Fruit fly (Drosophila melanogaster) whole organism, embryonic: ENCODE measurements around the gene CG46244.

Experiments used
- B-H2 ChIP-seq: fragments of 200-800 bp; sonication (Bioruptor generic); optimal IDR thresholded peaks from 2 replicates; lab custom pipeline; 2018; ENCODE audit warnings: missing biosample characterization, mild to moderate bottlenecking, missing genetic modification characterization
- BEAF-32 ChIP-seq: fragments of 200-800 bp; sonication (Bioruptor generic); optimal IDR thresholded peaks from 3 replicates; lab custom pipeline; 2017; ENCODE audit warnings: missing biosample characterization, missing genetic modification characterization, mild to moderate bottlenecking, moderate library complexity, missing genetic modification reagents
- CG10959 ChIP-seq: fragments of 200-800 bp; sonication (Bioruptor generic); IDR thresholded peaks from 2 replicates; pipeline ENCODE4 v1.3.6; 2022; ENCODE audit warnings: missing biosample characterization, missing genetic modification characterization
- CG11504 ChIP-seq: fragments of 200-800 bp; sonication (Bioruptor generic); optimal IDR thresholded peaks from 3 replicates; lab custom pipeline; 2019; ENCODE audit warnings: missing biosample characterization, mild to moderate bottlenecking, missing genetic modification characterization, moderate library complexity
- CG12236 ChIP-seq: fragments of 200-800 bp; sonication (Bioruptor generic); optimal IDR thresholded peaks from 2 replicates; lab custom pipeline; 2016; ENCODE audit warnings: missing biosample characterization, missing genetic modification characterization
- CG13296 ChIP-seq: fragments of 200-800 bp; sonication (Bioruptor generic); optimal IDR thresholded peaks from 3 replicates; lab custom pipeline; 2018; ENCODE audit warnings: missing biosample characterization, mild to moderate bottlenecking, missing genetic modification characterization
- CG14860 ChIP-seq: fragments of 200-800 bp; sonication (Bioruptor generic); IDR thresholded peaks from 3 replicates; pipeline ENCODE4 v1.3.6; 2022; ENCODE audit warnings: missing biosample characterization, missing genetic modification characterization; ENCODE audit not compliant: partially characterized antibody
- CG15696 ChIP-seq: fragments of 200-800 bp; sonication (Bioruptor generic); optimal IDR thresholded peaks from 2 replicates; lab custom pipeline; 2019; ENCODE audit warnings: missing biosample characterization, mild to moderate bottlenecking, missing genetic modification characterization, moderate library complexity
- CG16779 ChIP-seq: fragments of 200-800 bp; sonication (Bioruptor generic); IDR thresholded peaks from 2 replicates; pipeline ENCODE4 v1.3.6; 2022; ENCODE audit warnings: missing biosample characterization, missing genetic modification characterization
- CG2120 ChIP-seq: fragments of 200-800 bp; sonication (Bioruptor generic); optimal IDR thresholded peaks from 3 replicates; lab custom pipeline; 2016; ENCODE audit warnings: missing biosample characterization, missing genetic modification characterization
- CG2199 ChIP-seq: fragments of 200-800 bp; sonication (Bioruptor generic); IDR thresholded peaks from 3 replicates; pipeline ENCODE4 v1.3.6; 2022; ENCODE audit warnings: missing biosample characterization, missing genetic modification characterization
- CG31224 ChIP-seq: fragments of 200-800 bp; sonication (Bioruptor generic); IDR thresholded peaks from 2 replicates; pipeline ENCODE4 v1.3.6; 2022; ENCODE audit warnings: missing biosample characterization, missing genetic modification characterization
- CG32767 ChIP-seq: fragments of 200-800 bp; sonication (Bioruptor generic); IDR thresholded peaks from 2 replicates; pipeline ENCODE4 v1.3.6; 2022; ENCODE audit warnings: missing biosample characterization, missing genetic modification characterization
- CG3281 ChIP-seq: fragments of 200-800 bp; sonication (Bioruptor generic); optimal IDR thresholded peaks from 3 replicates; lab custom pipeline; 2017; ENCODE audit warnings: missing biosample characterization, mild to moderate bottlenecking, missing genetic modification characterization
- CG6791 ChIP-seq: fragments of 200-800 bp; sonication (Bioruptor generic); IDR thresholded peaks from 3 replicates; pipeline ENCODE4 v1.3.6; 2022; ENCODE audit warnings: missing biosample characterization, missing genetic modification characterization; ENCODE audit not compliant: partially characterized antibody
- CG7963 ChIP-seq: fragments of 200-800 bp; sonication (Bioruptor generic); IDR thresholded peaks from 3 replicates; pipeline ENCODE4 v1.3.6; 2022; ENCODE audit warnings: missing biosample characterization, missing genetic modification characterization; ENCODE audit not compliant: partially characterized antibody
- CG9215 ChIP-seq: fragments of 200-800 bp; sonication (Bioruptor generic); IDR thresholded peaks from 2 replicates; pipeline ENCODE4 v1.3.6; 2022; ENCODE audit warnings: missing biosample characterization, missing genetic modification characterization
- CG9609 ChIP-seq: fragments of 200-800 bp; sonication (Bioruptor generic); optimal IDR thresholded peaks from 3 replicates; lab custom pipeline; 2016; ENCODE audit warnings: missing biosample characterization, missing genetic modification characterization
- CG9797 ChIP-seq: fragments of 200-800 bp; sonication (Bioruptor generic); optimal IDR thresholded peaks from 3 replicates; lab custom pipeline; 2018; ENCODE audit warnings: missing biosample characterization, mild to moderate bottlenecking, missing genetic modification characterization
- CG9932 ChIP-seq: fragments of 200-800 bp; sonication (Bioruptor generic); IDR thresholded peaks from 2 replicates; pipeline ENCODE4 v1.3.6; 2022; ENCODE audit warnings: missing biosample characterization, missing genetic modification characterization
- Dbx ChIP-seq: fragments of 200-800 bp; sonication (Bioruptor generic); IDR thresholded peaks from 3 replicates; pipeline ENCODE4 v1.3.6; 2022; ENCODE audit warnings: missing biosample characterization, missing genetic modification characterization
- Deaf1 ChIP-seq: fragments of 200-800 bp; optimal IDR thresholded peaks from 3 replicates; lab custom pipeline; 2019; ENCODE audit warnings: missing biosample characterization, mild to moderate bottlenecking, missing genetic modification characterization, moderate library complexity
- Doc3 ChIP-seq: fragments of 200-800 bp; sonication (Bioruptor generic); IDR thresholded peaks from 3 replicates; pipeline ENCODE4 v1.3.6; 2022; ENCODE audit warnings: missing biosample characterization, missing genetic modification characterization; ENCODE audit not compliant: partially characterized antibody
- Dref ChIP-seq: fragments of 200-800 bp; sonication (Bioruptor generic); IDR thresholded peaks from 2 replicates; pipeline ENCODE4 v1.3.6; 2022; ENCODE audit warnings: missing biosample characterization, missing genetic modification characterization
- E2f2 ChIP-seq: fragments of 200-800 bp; sonication (Bioruptor generic); IDR thresholded peaks from 2 replicates; pipeline ENCODE4 v1.3.6; 2022; ENCODE audit warnings: missing biosample characterization, missing genetic modification characterization
- H15 ChIP-seq: fragments of 200-800 bp; sonication (Bioruptor generic); IDR thresholded peaks from 3 replicates; pipeline ENCODE4 v1.3.6; 2022; ENCODE audit warnings: missing biosample characterization, missing genetic modification characterization
- HLH54F ChIP-seq: fragments of 200-800 bp; sonication (Bioruptor generic); optimal IDR thresholded peaks from 3 replicates; lab custom pipeline; 2016; ENCODE audit warnings: missing biosample characterization, missing genetic modification characterization
- HmgZ ChIP-seq: fragments of 200-800 bp; sonication (Bioruptor generic); optimal IDR thresholded peaks from 2 replicates; lab custom pipeline; 2018; ENCODE audit warnings: missing biosample characterization, mild to moderate bottlenecking, missing genetic modification characterization
- Hr39 ChIP-seq: fragments of >200 bp; optimal IDR thresholded peaks from 2 replicates; lab custom pipeline; 2017
- Jarid2 ChIP-seq: fragments of 200-800 bp; sonication (Bioruptor generic); optimal IDR thresholded peaks from 3 replicates; lab custom pipeline; 2017; ENCODE audit warnings: mild to moderate bottlenecking, missing biosample characterization, missing genetic modification reagents, missing genetic modification characterization
- Mad ChIP-seq: fragments of 200-800 bp; sonication (Bioruptor generic); optimal IDR thresholded peaks from 2 replicates; lab custom pipeline; 2016; ENCODE audit warnings: missing biosample characterization, missing genetic modification characterization
- Opbp ChIP-seq: fragments of 200-800 bp; sonication (Bioruptor generic); IDR thresholded peaks from 3 replicates; pipeline ENCODE4 v1.3.6; 2022; ENCODE audit warnings: missing biosample characterization, missing genetic modification characterization; ENCODE audit not compliant: partially characterized antibody
- Ptx1 ChIP-seq: fragments of 200-800 bp; sonication (Bioruptor generic); IDR thresholded peaks from 2 replicates; pipeline ENCODE4 v1.3.6; 2022; ENCODE audit warnings: missing biosample characterization, missing genetic modification characterization
- amos ChIP-seq: fragments of 200-800 bp; sonication (Bioruptor generic); IDR thresholded peaks from 2 replicates; pipeline ENCODE4 v1.3.6; 2022; ENCODE audit warnings: missing biosample characterization, missing genetic modification characterization; ENCODE audit not compliant: partially characterized antibody
- ci ChIP-seq: fragments of 200-800 bp; sonication (Bioruptor generic); IDR thresholded peaks from 3 replicates; pipeline ENCODE4 v1.3.6; 2022; ENCODE audit warnings: missing biosample characterization, missing genetic modification characterization
- crp ChIP-seq, 2 experiments: fragments of 200-800 bp; sonication (Bioruptor generic); optimal IDR thresholded peaks; 2 replicates in 1 of 2; 3 replicates in 1 of 2; lab custom pipeline; 2017; ENCODE audit warnings: missing biosample characterization in 2 of 2, missing genetic modification characterization in 2 of 2, mild to moderate bottlenecking in 1 of 2, moderate library complexity in 1 of 2
- hb ChIP-seq: fragments of 200-800 bp; sonication (Bioruptor generic); IDR thresholded peaks from 3 replicates; pipeline ENCODE4 v1.3.6; 2022; ENCODE audit warnings: missing biosample characterization, missing genetic modification characterization; ENCODE audit not compliant: partially characterized antibody
- insv ChIP-seq, 2 experiments: fragments of 200-800 bp; sonication (Bioruptor generic); optimal IDR thresholded peaks; 3 replicates each; lab custom pipeline; 2016 to 2018; ENCODE audit warnings: missing biosample characterization in 2 of 2, missing genetic modification characterization in 2 of 2
- kni ChIP-seq: fragments of 200-800 bp; sonication (Bioruptor generic); optimal IDR thresholded peaks from 3 replicates; lab custom pipeline; 2017; ENCODE audit warnings: mild to moderate bottlenecking, missing biosample characterization, missing genetic modification reagents, missing genetic modification characterization
- lab ChIP-seq: fragments of 200-800 bp; sonication (Bioruptor generic); optimal IDR thresholded peaks from 3 replicates; lab custom pipeline; 2017; ENCODE audit warnings: missing biosample characterization, missing genetic modification characterization, mild to moderate bottlenecking, moderate library complexity, missing genetic modification reagents
- mld ChIP-seq: fragments of 200-800 bp; sonication (Bioruptor generic); IDR thresholded peaks from 3 replicates; pipeline ENCODE4 v1.3.6; 2022; ENCODE audit warnings: missing biosample characterization, missing genetic modification characterization; ENCODE audit not compliant: partially characterized antibody
- nerfin-2 ChIP-seq: fragments of 200-800 bp; sonication (Bioruptor generic); IDR thresholded peaks from 2 replicates; pipeline ENCODE4 v1.3.6; 2022; ENCODE audit warnings: missing biosample characterization, missing genetic modification characterization; ENCODE audit not compliant: partially characterized antibody
- onecut ChIP-seq: fragments of 200-800 bp; sonication (Bioruptor generic); IDR thresholded peaks from 2 replicates; pipeline ENCODE4 v1.3.6; 2022; ENCODE audit warnings: missing biosample characterization, missing genetic modification characterization
- pan ChIP-seq, 4 experiments: fragments of >200 bp in 3 of 4; fragments of 200-800 bp in 1 of 4; sonication (Bioruptor generic) in 1 of 4; optimal IDR thresholded peaks in 3 of 4; IDR thresholded peaks in 1 of 4; 2 replicates each; pipeline versions ENCODE4 v1.3.6 to Lab custom; 2017 to 2022; ENCODE audit warnings: missing biosample characterization in 2 of 4, missing genetic modification characterization in 2 of 4, mixed read lengths in 1 of 4
- sna ChIP-seq: fragments of 200-800 bp; sonication (Bioruptor generic); IDR thresholded peaks from 2 replicates; pipeline ENCODE4 v1.3.6; 2022; ENCODE audit warnings: missing biosample characterization, missing genetic modification characterization; ENCODE audit not compliant: partially characterized antibody
- sob ChIP-seq: fragments of 200-800 bp; sonication (Bioruptor generic); IDR thresholded peaks from 2 replicates; pipeline ENCODE4 v1.3.6; 2022; ENCODE audit warnings: missing biosample characterization, missing genetic modification characterization
- tgo ChIP-seq: fragments of 200-800 bp; sonication (Bioruptor generic); IDR thresholded peaks from 3 replicates; pipeline ENCODE4 v1.3.6; 2022; ENCODE audit warnings: missing biosample characterization, missing genetic modification characterization
- vvl ChIP-seq: fragments of 200-800 bp; sonication (Bioruptor generic); IDR thresholded peaks from 2 replicates; pipeline ENCODE4 v1.3.6; 2022; ENCODE audit warnings: missing biosample characterization, missing genetic modification characterization
- zen2 ChIP-seq: fragments of 200-800 bp; sonication (Bioruptor generic); IDR thresholded peaks from 3 replicates; pipeline ENCODE4 v1.3.6; 2022; ENCODE audit warnings: missing biosample characterization, missing genetic modification characterization; ENCODE audit not compliant: partially characterized antibody

CG46244 gene

DNA sequence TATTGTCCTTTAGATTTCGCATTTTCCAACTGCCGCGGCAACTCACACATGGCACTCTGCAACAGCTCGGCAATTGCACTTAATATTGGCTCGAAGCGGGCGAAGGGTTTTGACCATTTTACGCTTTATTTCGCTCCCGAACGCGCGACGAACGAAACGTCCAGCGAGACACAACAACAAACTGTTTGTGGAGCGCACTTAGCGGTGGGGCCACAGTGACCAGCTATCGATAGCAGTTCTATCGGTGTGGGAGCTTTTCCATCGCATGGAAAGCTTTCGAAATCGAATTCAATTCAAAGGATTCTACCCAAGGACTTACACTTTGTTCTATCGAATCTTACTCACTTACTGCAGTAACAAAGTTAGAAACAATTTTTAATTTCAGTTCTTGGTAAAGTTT, 150.3 kb downstream of the CG46244 start, which contains the start of gene CG10631 (continued):
- no peak for TF ChIP-seq crp (GFP tag; optimal IDR thresholded peaks at IDR 0.05; lab: Kevin White, UChicago)
- no peak for TF ChIP-seq CG32767 (GFP tag; lab: Robert Waterston, UW)
- TF ChIP-seq CG11504 (tag; lab: Kevin White, UChicago), result peak; percentile 16
- TF ChIP-seq CG10959 (GFP tag; lab: Robert Waterston, UW), result no peak
- TF ChIP-seq CG12236 (GFP tag; lab: Kevin White, UChicago), result no peak
- no peak for TF ChIP-seq insv (GFP tag; optimal IDR thresholded peaks at IDR 0.05; lab: Kevin White, UChicago)
- TF ChIP-seq tgo (GFP tag; lab: Robert Waterston, UW), result no peak
- no peak for TF ChIP-seq CG2199 (GFP tag; lab: Robert Waterston, UW)
- peak; percentile 11 for TF ChIP-seq CG3281 (GFP tag; lab: Kevin White, UChicago)
- peak; percentile 63 for TF ChIP-seq CG14860
- peak; percentile 79 for TF ChIP-seq Opbp (GFP tag; lab: Robert Waterston, UW)
- peak; percentile 88 for TF ChIP-seq Dref (GFP tag; lab: Robert Waterston, UW)
- TF ChIP-seq hb, result peak; percentile 63; the same call in 2 of the 3 replicates
- TF ChIP-seq HmgZ (tag; lab: Kevin White, UChicago), result peak; percentile 43
- peak; percentile 24; the same call in 1 of the 2 replicates for TF ChIP-seq vvl (GFP tag; lab: Robert Waterston, UW)
- no peak for TF ChIP-seq kni (GFP tag; lab: Kevin White, UChicago)
- TF ChIP-seq CG13296 (GFP tag; lab: Kevin White, UChicago), result no peak
- TF ChIP-seq amos, result peak; percentile 86; the same call in 1 of the 2 replicates
- no peak for TF ChIP-seq CG9609
- TF ChIP-seq mld (GFP tag; lab: Robert Waterston, UW), result peak; percentile 73; the same call in 2 of the 3 replicates
- peak; percentile 80 for TF ChIP-seq BEAF-32 (GFP tag; lab: Kevin White, UChicago)
- peak; percentile 75 for TF ChIP-seq zen2 (GFP tag; lab: Robert Waterston, UW)
- peak; percentile 63 for TF ChIP-seq Jarid2 (GFP tag; lab: Kevin White, UChicago)
- TF ChIP-seq CG31224 (GFP tag; lab: Robert Waterston, UW), result no peak
- no peak for TF ChIP-seq HLH54F (GFP tag; lab: Kevin White, UChicago)
- peak; percentile 16; the same call in 1 of the 2 replicates for TF ChIP-seq onecut (GFP tag; lab: Robert Waterston, UW)
- TF ChIP-seq Dbx (GFP tag; lab: Robert Waterston, UW), result 0 out of 3 replicates have a peak, but pooled peaks have one; percentile 22
- TF ChIP-seq CG7963, result peak; percentile 47; the same call in 1 of the 3 replicates
- TF ChIP-seq ci, result peak; percentile 44; the same call in 2 of the 3 replicates
- no peak for TF ChIP-seq CG2120 (GFP tag; lab: Kevin White, UChicago)
- peak; percentile 79 for TF ChIP-seq sna (GFP tag; lab: Robert Waterston, UW)
- peak; percentile 78 for TF ChIP-seq CG6791 (GFP tag; lab: Robert Waterston, UW)
- no peak for TF ChIP-seq CG9215 (GFP tag; lab: Robert Waterston, UW)
- no peak for TF ChIP-seq CG15696 (tag; lab: Kevin White, UChicago)
- TF ChIP-seq CG9932 (GFP tag; lab: Robert Waterston, UW), result peak; percentile 41; the same call in 1 of the 2 replicates
- TF ChIP-seq CG9797 (GFP tag; lab: Kevin White, UChicago), result no peak
- no peak for TF ChIP-seq Hr39 (lab: Kevin White, UChicago)
- TF ChIP-seq Mad (GFP tag; lab: Kevin White, UChicago), result no peak
- TF ChIP-seq Doc3 (GFP tag; lab: Robert Waterston, UW), result peak; percentile 69
- TF ChIP-seq B-H2 (GFP tag; lab: Kevin White, UChicago), result no peak
- 0 out of 2 replicates have a peak, but pooled peaks have one; percentile 34 for TF ChIP-seq sob (GFP tag; lab: Robert Waterston, UW)
- peak; percentile 56 for TF ChIP-seq nerfin-2 (GFP tag; lab: Robert Waterston, UW)
- TF ChIP-seq Deaf1 (tag; lab: Kevin White, UChicago), result peak; percentile 80
- no peak for TF ChIP-seq Ptx1 (GFP tag; lab: Robert Waterston, UW)
- TF ChIP-seq CG16779 (GFP tag; lab: Robert Waterston, UW), result no peak
- TF ChIP-seq E2f2 (GFP tag; lab: Robert Waterston, UW), result peak; percentile 55
- TF ChIP-seq H15 (GFP tag; lab: Robert Waterston, UW), result no peak
- peak; percentile 34 for TF ChIP-seq lab (GFP tag; lab: Kevin White, UChicago)
- TF ChIP-seq pan (optimal IDR thresholded peaks at IDR 0.05; lab: Kevin White, UChicago), result no peak
- TF ChIP-seq pan (GFP tag; optimal IDR thresholded peaks at IDR 0.05 in 1 of 2, IDR thresholded peaks at IDR 0.05 in 1 of 2), result peak in 1 of 2 experiments; percentile 15
